Worm (Caenorhabditis elegans) whole organism, late embryonic: Measurements from ENCODE around the gene Y38H6C.18.

ENCODE experiments used
- ceh-9 ChIP-seq: sonication (generic microtip); optimal IDR thresholded peaks from 2 replicates; lab custom pipeline; 2016; ENCODE audit warnings: mild to moderate bottlenecking, missing genetic modification characterization, inconsistent platforms, missing compliant biosample characterization
- fkh-10 ChIP-seq: fragments of 150-350 bp; optimal IDR thresholded peaks from 2 replicates; lab custom pipeline; 2014; ENCODE audit warnings: missing biosample characterization, missing genetic modification reagents, missing genetic modification characterization
- mec-3 ChIP-seq: sonication (generic microtip); optimal IDR thresholded peaks from 2 replicates; lab custom pipeline; 2016; ENCODE audit warnings: borderline replicate concordance, missing genetic modification characterization, missing compliant biosample characterization
- pha-4 ChIP-seq: fragments of 150-350 bp; optimal IDR thresholded peaks from 2 replicates; lab custom pipeline; 2018; ENCODE audit warnings: missing biosample characterization, missing genetic modification reagents, missing genetic modification characterization
- pqm-1 ChIP-seq: sonication (generic microtip); optimal IDR thresholded peaks from 2 replicates; lab custom pipeline; 2016; ENCODE audit warnings: missing genetic modification characterization, missing compliant biosample characterization

ce11 chrV:20558270-20558669 lies 11.3 kb upstream of the Y38H6C.18 start, which contains the start of gene abf-4:
- TF ChIP-seq fkh-10 (GFP tag; lab: Kevin White, UChicago) (no peak), mec-3 (tag; lab: Kevin White, UChicago) (no peak), pha-4 (tag; lab: Kevin White, UChicago) (no peak), pqm-1 (tag; lab: Kevin White, UChicago) (no peak), ceh-9 (no peak)
